Worm (Caenorhabditis elegans): Measurements from ENCODE around the gene F54F7.14.

The F54F7.14 gene

DNA sequence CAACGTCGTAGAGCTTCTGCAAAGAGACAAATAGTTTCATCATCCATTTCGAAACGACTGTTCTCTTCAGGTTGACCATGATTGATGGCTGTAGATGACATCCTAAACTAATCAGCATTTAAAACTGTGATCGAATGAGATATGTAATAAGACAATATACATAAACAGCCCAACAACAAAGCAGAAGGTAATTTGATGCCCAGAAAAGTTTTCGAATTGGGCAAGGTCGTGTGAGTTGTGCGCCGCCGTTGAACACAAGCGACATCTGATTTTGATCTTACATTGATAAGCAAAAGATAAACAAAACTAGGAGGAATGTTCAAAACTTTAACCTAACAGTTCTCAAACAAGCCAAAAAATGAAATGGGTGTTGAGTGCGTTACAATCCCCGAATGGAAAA lies 34.9 kb downstream of the F54F7.14 start, which contains the start of gene Y62H9A.7:
Gene Y62H9A.7 (minus strand): TSS at position 101 of the 400 bp plus-strand sequence.
- TF ChIP-seq eor-1 (tag; optimal IDR thresholded peaks at IDR 0.05) (no peak), ceh-16 (tag; optimal IDR thresholded peaks at IDR 0.05) (no peak), unc-62 (GFP tag; optimal IDR thresholded peaks at IDR 0.05) (no peak), nhr-23 (tag; optimal IDR thresholded peaks at IDR 0.05) (no peak), lin-39 (tag; optimal IDR thresholded peaks at IDR 0.05) (no peak), nhr-77 (tag; optimal IDR thresholded peaks at IDR 0.05) (no peak), sea-2 (GFP tag; optimal IDR thresholded peaks at IDR 0.05) (no peak), tbx-2 (tag; optimal IDR thresholded peaks at IDR 0.05) (no peak), elt-2 (tag; optimal IDR thresholded peaks at IDR 0.05) (no peak), daf-12 (tag; optimal IDR thresholded peaks at IDR 0.05) (no peak), egl-27 (tag; optimal IDR thresholded peaks at IDR 0.05) (no peak), elt-1 (tag; optimal IDR thresholded peaks at IDR 0.05) (no peak), nhr-25 (tag; optimal IDR thresholded peaks at IDR 0.05) (no peak), ceh-28 (tag; optimal IDR thresholded peaks at IDR 0.05) (no peak), nhr-67 (tag; optimal IDR thresholded peaks at IDR 0.05) (no peak), lin-15B (tag; optimal IDR thresholded peaks at IDR 0.05) (no peak), mml-1 (tag; optimal IDR thresholded peaks at IDR 0.05) (no peak), unc-39 (tag; optimal IDR thresholded peaks at IDR 0.05) (no peak), ceh-9 (tag; optimal IDR thresholded peaks at IDR 0.05) (no peak), ama-1 (optimal IDR thresholded peaks at IDR 0.05) (no peak)

ce11 chrX:11892328-11892727 lies 41.7 kb downstream of the F54F7.14 start, which contains the start of gene Y62H9A.8:
Y62H9A.8 (minus strand) TSS chrX:11892428.
- no peak for TF ChIP-seq zag-1 (tag; optimal IDR thresholded peaks at IDR 0.05)
- TF ChIP-seq sea-2 (GFP tag; optimal IDR thresholded peaks at IDR 0.05) = no peak
- TF ChIP-seq R02D3.7 (tag; optimal IDR thresholded peaks at IDR 0.05) = no peak
- TF ChIP-seq nhr-43 (tag; optimal IDR thresholded peaks at IDR 0.05; ENCODE audit: poor library complexity, severe bottlenecking) = no peak
- no peak for TF ChIP-seq jun-1 (tag; optimal IDR thresholded peaks at IDR 0.05)
- no peak for TF ChIP-seq aly-2 (tag; optimal IDR thresholded peaks at IDR 0.05)
- no peak for TF ChIP-seq nhr-28 (tag; optimal IDR thresholded peaks at IDR 0.05)
- TF ChIP-seq daf-12 (tag; optimal IDR thresholded peaks at IDR 0.05) = no peak
- no peak for TF ChIP-seq ztf-11 (tag; optimal IDR thresholded peaks at IDR 0.05)
- TF ChIP-seq nfya-1 (tag; optimal IDR thresholded peaks at IDR 0.05; ENCODE audit: insufficient read depth) = no peak
- TF ChIP-seq tbx-2 (tag; optimal IDR thresholded peaks at IDR 0.05) = no peak

DNA sequence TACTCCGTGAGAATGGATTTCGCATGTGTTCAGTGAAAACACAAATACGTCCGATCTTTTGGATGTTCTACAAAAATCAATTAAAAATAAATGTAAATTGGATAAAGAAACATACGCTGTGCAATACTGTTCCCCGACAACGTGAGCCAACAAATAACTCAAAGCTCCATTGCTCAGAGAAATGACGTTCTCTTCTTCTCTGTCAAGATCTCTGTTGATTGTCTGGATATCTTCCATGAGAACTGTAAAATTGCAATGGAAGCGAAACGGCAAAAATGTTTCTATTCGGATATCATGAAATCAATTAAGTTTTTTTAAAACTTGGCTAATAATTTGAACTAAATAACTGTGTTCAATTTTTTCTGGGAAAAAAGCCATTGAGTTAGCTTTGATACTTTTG lies 46.0 kb downstream of the F54F7.14 start:
- no peak for TF ChIP-seq aly-2 (tag; optimal IDR thresholded peaks at IDR 0.05)
- TF ChIP-seq unc-62 (GFP tag; optimal IDR thresholded peaks at IDR 0.05) = no peak
- TF ChIP-seq mml-1 (tag; optimal IDR thresholded peaks at IDR 0.05) = no peak
- TF ChIP-seq ama-1 (optimal IDR thresholded peaks at IDR 0.05) = no peak
- TF ChIP-seq nhr-43 (tag; optimal IDR thresholded peaks at IDR 0.05; ENCODE audit: poor library complexity, severe bottlenecking) = no peak
- TF ChIP-seq fos-1 (tag; optimal IDR thresholded peaks at IDR 0.05) = no peak
- no peak for TF ChIP-seq pqm-1 (tag; optimal IDR thresholded peaks at IDR 0.05)
- no peak for TF ChIP-seq tbx-2 (tag; optimal IDR thresholded peaks at IDR 0.05)
- no peak for TF ChIP-seq nfya-1 (tag; optimal IDR thresholded peaks at IDR 0.05; ENCODE audit: insufficient read depth)
- no peak for TF ChIP-seq sea-2 (GFP tag; optimal IDR thresholded peaks at IDR 0.05)
- TF ChIP-seq snpc-4 (tag; optimal IDR thresholded peaks at IDR 0.05) = no peak
- TF ChIP-seq ceh-9 (tag; optimal IDR thresholded peaks at IDR 0.05) = no peak
- no peak for TF ChIP-seq skn-1 (tag; optimal IDR thresholded peaks at IDR 0.05)
- TF ChIP-seq nhr-28 (tag; optimal IDR thresholded peaks at IDR 0.05) = no peak
- no peak for TF ChIP-seq lsy-12 (tag; optimal IDR thresholded peaks at IDR 0.05)
- no peak for TF ChIP-seq egl-27 (tag; optimal IDR thresholded peaks at IDR 0.05)

- TF ChIP-seq nhr-237 (tag; optimal IDR thresholded peaks at IDR 0.05) (no peak), fkh-2 (tag; optimal IDR thresholded peaks at IDR 0.05) (no peak), R02D3.7 (tag; optimal IDR thresholded peaks at IDR 0.05) (no peak), ceh-82 (tag; optimal IDR thresholded peaks at IDR 0.05) (no peak)
These were observed 47.4 kb downstream of the F54F7.14 start, which contains the start of gene Y62H9A.9 for ce11 chrX:11898040-11898439. Y62H9A.9 (minus strand) TSS chrX:11898140.

DNA sequence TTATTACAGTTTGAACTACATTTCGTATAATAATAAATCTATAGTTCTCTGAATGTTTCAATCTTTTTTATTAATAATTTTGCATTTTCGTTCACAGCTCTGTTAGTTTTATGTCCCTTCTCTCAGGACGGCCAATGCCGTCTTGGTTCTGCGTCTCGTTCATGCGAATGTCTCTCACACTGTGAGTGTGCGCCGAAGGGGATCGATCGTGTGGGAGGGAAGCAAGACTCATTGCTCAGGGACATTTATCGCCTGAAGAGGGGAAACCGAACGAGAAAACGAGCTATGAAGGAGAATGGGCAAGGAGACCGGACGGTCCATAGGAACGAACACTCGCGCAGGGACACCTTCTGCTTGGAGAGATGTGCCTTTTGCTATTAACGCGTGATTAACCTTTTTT lies 48.4 kb downstream of the F54F7.14 start:
- TF ChIP-seq lin-39 (tag; optimal IDR thresholded peaks at IDR 0.05) = peak; percentile 54
- peak; percentile 72 for TF ChIP-seq ceh-28 (tag; optimal IDR thresholded peaks at IDR 0.05)
- TF ChIP-seq nhr-28 (tag; optimal IDR thresholded peaks at IDR 0.05) = no peak
- TF ChIP-seq hmg-11 (tag; optimal IDR thresholded peaks at IDR 0.05) = no peak
